Fruit fly (Drosophila melanogaster) whole organism, embryonic: ENCODE results near the gene CG32686.

Experiments used
- Abd-B ChIP-seq: fragments of 200-800 bp; sonication (Bioruptor generic); optimal IDR thresholded peaks from 2 replicates; lab custom pipeline; 2018; ENCODE audit warnings: missing biosample characterization, mild to moderate bottlenecking, missing genetic modification characterization, moderate library complexity
- BEAF-32 ChIP-seq: fragments of 200-800 bp; sonication (Bioruptor generic); optimal IDR thresholded peaks from 3 replicates; lab custom pipeline; 2017; ENCODE audit warnings: missing biosample characterization, missing genetic modification characterization, mild to moderate bottlenecking, moderate library complexity, missing genetic modification reagents
- CG1233 ChIP-seq: fragments of 200-800 bp; sonication (Bioruptor generic); optimal IDR thresholded peaks from 4 replicates; lab custom pipeline; 2018; ENCODE audit warnings: missing biosample characterization, mild to moderate bottlenecking, missing genetic modification characterization
- CG13287 ChIP-seq: fragments of 200-800 bp; sonication (Bioruptor generic); IDR thresholded peaks from 2 replicates; pipeline ENCODE4 v1.3.6; 2022; ENCODE audit warnings: missing biosample characterization, missing genetic modification characterization; ENCODE audit not compliant: partially characterized antibody
- CG14860 ChIP-seq: fragments of 200-800 bp; sonication (Bioruptor generic); IDR thresholded peaks from 3 replicates; pipeline ENCODE4 v1.3.6; 2022; ENCODE audit warnings: missing biosample characterization, missing genetic modification characterization; ENCODE audit not compliant: partially characterized antibody
- CG1529 ChIP-seq: fragments of 200-800 bp; sonication (Bioruptor generic); optimal IDR thresholded peaks from 3 replicates; lab custom pipeline; 2018; ENCODE audit warnings: missing biosample characterization, missing genetic modification characterization
- CG16813 ChIP-seq: fragments of 200-800 bp; sonication (Bioruptor generic); IDR thresholded peaks from 3 replicates; pipeline ENCODE4 v1.3.6; 2022; ENCODE audit warnings: missing biosample characterization, missing genetic modification characterization; ENCODE audit not compliant: partially characterized antibody
- CG16863 ChIP-seq: fragments of 200-800 bp; sonication (Bioruptor generic); optimal IDR thresholded peaks from 3 replicates; lab custom pipeline; 2016; ENCODE audit warnings: missing biosample characterization, missing genetic modification characterization
- CG17186 ChIP-seq: fragments of 200-800 bp; sonication (Bioruptor generic); optimal IDR thresholded peaks from 3 replicates; lab custom pipeline; 2017; ENCODE audit warnings: missing biosample characterization, missing genetic modification reagents, missing genetic modification characterization
- CG31388 ChIP-seq: fragments of 200-800 bp; sonication (Bioruptor generic); optimal IDR thresholded peaks from 2 replicates; lab custom pipeline; 2016; ENCODE audit warnings: missing biosample characterization, missing genetic modification characterization
- CG32532 ChIP-seq: fragments of 200-800 bp; sonication (Bioruptor generic); IDR thresholded peaks from 2 replicates; pipeline ENCODE4 v1.3.6; 2022; ENCODE audit warnings: missing biosample characterization, missing genetic modification characterization
- CG32767 ChIP-seq: fragments of 200-800 bp; sonication (Bioruptor generic); IDR thresholded peaks from 2 replicates; pipeline ENCODE4 v1.3.6; 2022; ENCODE audit warnings: missing biosample characterization, missing genetic modification characterization
- CG5953 ChIP-seq: fragments of 200-800 bp; sonication (Bioruptor generic); IDR thresholded peaks from 2 replicates; pipeline ENCODE4 v1.3.6; 2022; ENCODE audit warnings: missing biosample characterization, missing genetic modification characterization
- CG7928 ChIP-seq: fragments of 200-800 bp; sonication (Bioruptor generic); optimal IDR thresholded peaks from 2 replicates; lab custom pipeline; 2017; ENCODE audit warnings: missing biosample characterization, mild to moderate bottlenecking, missing genetic modification characterization
- CG7987 ChIP-seq: fragments of 200-800 bp; sonication (Bioruptor generic); optimal IDR thresholded peaks from 2 replicates; lab custom pipeline; 2018; ENCODE audit warnings: missing biosample characterization, mild to moderate bottlenecking, missing genetic modification characterization, moderate library complexity
- CG8944 ChIP-seq: fragments of 200-800 bp; sonication (Bioruptor generic); optimal IDR thresholded peaks from 3 replicates; lab custom pipeline; 2016; ENCODE audit warnings: missing biosample characterization, missing genetic modification characterization
- CG9215 ChIP-seq: fragments of 200-800 bp; sonication (Bioruptor generic); IDR thresholded peaks from 2 replicates; pipeline ENCODE4 v1.3.6; 2022; ENCODE audit warnings: missing biosample characterization, missing genetic modification characterization
- CHES-1-like ChIP-seq: fragments of 200-800 bp; sonication (Bioruptor generic); optimal IDR thresholded peaks from 2 replicates; lab custom pipeline; 2016; ENCODE audit warnings: missing biosample characterization, missing genetic modification characterization
- CkIIα-i1 ChIP-seq: fragments of 200-800 bp; sonication (Bioruptor generic); IDR thresholded peaks from 2 replicates; pipeline ENCODE4 v1.3.6; 2022; ENCODE audit warnings: missing biosample characterization, missing genetic modification characterization
- Doc3 ChIP-seq: fragments of 200-800 bp; sonication (Bioruptor generic); IDR thresholded peaks from 3 replicates; pipeline ENCODE4 v1.3.6; 2022; ENCODE audit warnings: missing biosample characterization, missing genetic modification characterization; ENCODE audit not compliant: partially characterized antibody
- Lpt ChIP-seq: fragments of >200 bp; optimal IDR thresholded peaks from 2 replicates; lab custom pipeline; 2018; ENCODE audit warnings: missing biosample characterization, missing genetic modification characterization
- MTF-1 ChIP-seq: fragments of 200-800 bp; sonication (Bioruptor generic); optimal IDR thresholded peaks from 2 replicates; lab custom pipeline; 2018; ENCODE audit warnings: missing biosample characterization, mild to moderate bottlenecking, missing genetic modification characterization, borderline replicate concordance
- Mad ChIP-seq: fragments of 200-800 bp; sonication (Bioruptor generic); optimal IDR thresholded peaks from 2 replicates; lab custom pipeline; 2016; ENCODE audit warnings: missing biosample characterization, missing genetic modification characterization
- Max ChIP-seq: fragments of 200-800 bp; sonication (Bioruptor generic); optimal IDR thresholded peaks from 2 replicates; lab custom pipeline; 2016; ENCODE audit warnings: missing biosample characterization, mild to moderate bottlenecking, missing genetic modification characterization
- Myb ChIP-seq: fragments of 200-800 bp; sonication (Bioruptor generic); optimal IDR thresholded peaks from 2 replicates; lab custom pipeline; 2016; ENCODE audit warnings: missing biosample characterization, missing genetic modification characterization
- NK7.1 ChIP-seq: fragments of 200-800 bp; sonication (Bioruptor generic); optimal IDR thresholded peaks from 3 replicates; lab custom pipeline; 2016; ENCODE audit warnings: missing biosample characterization, missing genetic modification characterization
- Scr ChIP-seq: fragments of 200-800 bp; sonication (Bioruptor generic); IDR thresholded peaks from 2 replicates; pipeline ENCODE4 v1.3.6; 2022; ENCODE audit warnings: missing biosample characterization, missing genetic modification characterization; ENCODE audit not compliant: partially characterized antibody
- YL-1 ChIP-seq: fragments of 200-800 bp; sonication (Bioruptor generic); optimal IDR thresholded peaks from 3 replicates; lab custom pipeline; 2017; ENCODE audit warnings: missing biosample characterization, mild to moderate bottlenecking, missing genetic modification characterization
- bowl ChIP-seq: fragments of 200-800 bp; sonication (Bioruptor generic); IDR thresholded peaks from 2 replicates; pipeline ENCODE4 v1.3.6; 2022; ENCODE audit warnings: missing biosample characterization, missing genetic modification characterization
- chinmo ChIP-seq: fragments of 200-800 bp; sonication (Bioruptor generic); IDR thresholded peaks from 4 replicates; pipeline ENCODE4 v1.3.6; 2022; ENCODE audit warnings: missing biosample characterization, missing genetic modification characterization; ENCODE audit not compliant: partially characterized antibody
- crp ChIP-seq, 2 experiments: fragments of 200-800 bp; sonication (Bioruptor generic); optimal IDR thresholded peaks; 2 replicates in 1 of 2; 3 replicates in 1 of 2; lab custom pipeline; 2017; ENCODE audit warnings: missing biosample characterization in 2 of 2, missing genetic modification characterization in 2 of 2, mild to moderate bottlenecking in 1 of 2, moderate library complexity in 1 of 2
- cwo ChIP-seq: fragments of 200-800 bp; sonication (Bioruptor generic); optimal IDR thresholded peaks from 3 replicates; lab custom pipeline; 2017; ENCODE audit warnings: missing biosample characterization, missing genetic modification characterization, mild to moderate bottlenecking, moderate library complexity, missing genetic modification reagents
- dan ChIP-seq: fragments of 200-800 bp; sonication (Bioruptor generic); IDR thresholded peaks from 2 replicates; pipeline ENCODE4 v1.3.6; 2022; ENCODE audit warnings: missing biosample characterization, missing genetic modification characterization
- fd64A ChIP-seq: fragments of 200-800 bp; sonication (Bioruptor generic); optimal IDR thresholded peaks from 3 replicates; lab custom pipeline; 2018; ENCODE audit warnings: missing biosample characterization, mild to moderate bottlenecking, missing genetic modification characterization
- hb ChIP-seq: fragments of 200-800 bp; sonication (Bioruptor generic); IDR thresholded peaks from 3 replicates; pipeline ENCODE4 v1.3.6; 2022; ENCODE audit warnings: missing biosample characterization, missing genetic modification characterization; ENCODE audit not compliant: partially characterized antibody
- ken ChIP-seq: fragments of 200-800 bp; sonication (Bioruptor generic); IDR thresholded peaks from 3 replicates; pipeline ENCODE4 v1.3.6; 2022; ENCODE audit warnings: missing biosample characterization, missing genetic modification characterization
- nerfin-1 ChIP-seq: fragments of 200-800 bp; sonication (Bioruptor generic); optimal IDR thresholded peaks from 3 replicates; lab custom pipeline; 2019; ENCODE audit warnings: missing biosample characterization, mild to moderate bottlenecking, missing genetic modification characterization, moderate library complexity
- nerfin-2 ChIP-seq: fragments of 200-800 bp; sonication (Bioruptor generic); IDR thresholded peaks from 2 replicates; pipeline ENCODE4 v1.3.6; 2022; ENCODE audit warnings: missing biosample characterization, missing genetic modification characterization; ENCODE audit not compliant: partially characterized antibody
- nom ChIP-seq: fragments of 200-800 bp; sonication (Bioruptor generic); optimal IDR thresholded peaks from 2 replicates; lab custom pipeline; 2017; ENCODE audit warnings: missing biosample characterization, missing genetic modification characterization, mild to moderate bottlenecking, moderate library complexity, missing genetic modification reagents
- oc ChIP-seq: fragments of 200-800 bp; sonication (Bioruptor generic); optimal IDR thresholded peaks from 2 replicates; lab custom pipeline; 2018; ENCODE audit warnings: missing biosample characterization, mild to moderate bottlenecking, missing genetic modification characterization, moderate library complexity
- otp ChIP-seq: fragments of 200-800 bp; sonication (Bioruptor generic); IDR thresholded peaks from 3 replicates; pipeline ENCODE4, ENCODE4 v1.3.6; 2022; ENCODE audit warnings: missing biosample characterization, missing genetic modification characterization
- pita ChIP-seq: fragments of 200-800 bp; sonication (Bioruptor generic); optimal IDR thresholded peaks from 2 replicates; lab custom pipeline; 2017; ENCODE audit warnings: missing biosample characterization, mild to moderate bottlenecking, missing genetic modification characterization
- psq ChIP-seq: fragments of 200-800 bp; sonication (Bioruptor generic); optimal IDR thresholded peaks from 2 replicates; lab custom pipeline; 2017; ENCODE audit warnings: missing biosample characterization, missing genetic modification characterization
- shn ChIP-seq: fragments of 200-800 bp; sonication (Bioruptor generic); optimal IDR thresholded peaks from 3 replicates; lab custom pipeline; 2016; ENCODE audit warnings: missing biosample characterization, missing genetic modification characterization
- so ChIP-seq: fragments of 200-800 bp; sonication (Bioruptor generic); IDR thresholded peaks from 3 replicates; pipeline ENCODE4 v1.3.6; 2022; ENCODE audit warnings: missing biosample characterization, missing genetic modification characterization
- tgo ChIP-seq: fragments of 200-800 bp; sonication (Bioruptor generic); IDR thresholded peaks from 3 replicates; pipeline ENCODE4 v1.3.6; 2022; ENCODE audit warnings: missing biosample characterization, missing genetic modification characterization
- unpg ChIP-seq: fragments of 200-800 bp; sonication (Bioruptor generic); optimal IDR thresholded peaks from 3 replicates; lab custom pipeline; 2018; ENCODE audit warnings: missing biosample characterization, mild to moderate bottlenecking, missing genetic modification characterization, moderate library complexity
- zen2 ChIP-seq: fragments of 200-800 bp; sonication (Bioruptor generic); IDR thresholded peaks from 3 replicates; pipeline ENCODE4 v1.3.6; 2022; ENCODE audit warnings: missing biosample characterization, missing genetic modification characterization; ENCODE audit not compliant: partially characterized antibody

CG32686 gene

dm6 chrX:10385757-10386156 is 10.6 kb upstream of the CG32686 start, which contains the start of the genes Psf3 and flw (continued):
- TF ChIP-seq NK7.1 (GFP tag; lab: Kevin White, UChicago) (no peak), YL-1 (GFP tag; lab: Kevin White, UChicago) (peak; percentile 18), chinmo (GFP tag; lab: Robert Waterston, UW) (0 out of 4 replicates have a peak, but pooled peaks have one; percentile 57), pita (GFP tag; lab: Kevin White, UChicago) (no peak), Mad (GFP tag; lab: Kevin White, UChicago) (no peak), shn (GFP tag; lab: Kevin White, UChicago) (no peak), MTF-1 (GFP tag; lab: Kevin White, UChicago) (no peak), tgo (no peak), Lpt (GFP tag; lab: Kevin White, UChicago) (no peak), CG13287 (GFP tag; lab: Robert Waterston, UW) (peak; percentile 68), so (GFP tag; lab: Robert Waterston, UW) (no peak), otp (GFP tag; lab: Robert Waterston, UW) (no peak), CG1529 (GFP tag; lab: Kevin White, UChicago) (no peak), CG1233 (GFP tag; lab: Kevin White, UChicago) (no peak), CHES-1-like (no peak), CG9215 (GFP tag; lab: Robert Waterston, UW) (no peak), Max (GFP tag; lab: Kevin White, UChicago) (no peak), bowl (GFP tag; lab: Robert Waterston, UW) (no peak), fd64A (GFP tag; lab: Kevin White, UChicago) (no peak), CG32767 (GFP tag; lab: Robert Waterston, UW) (0 out of 2 replicates have a peak, but pooled peaks have one; percentile 25), dan (GFP tag; lab: Robert Waterston, UW) (no peak)
- TF ChIP-seq, all 482 proteins: peak for 112

dm6 chrX:10384947-10385346 is 9.8 kb upstream of the CG32686 start:
- TF ChIP-seq CG16813 (GFP tag; lab: Robert Waterston, UW) (peak; percentile 56), CG7928 (no peak), Abd-B (GFP tag; lab: Kevin White, UChicago) (no peak), CG13287 (GFP tag; lab: Robert Waterston, UW) (peak; percentile 75), CG7987 (GFP tag; lab: Kevin White, UChicago) (no peak), BEAF-32 (peak; percentile 39), CG32532 (GFP tag; lab: Robert Waterston, UW) (no peak), crp (GFP tag; optimal IDR thresholded peaks at IDR 0.05; lab: Kevin White, UChicago) (peak in 1 of 2 experiments; percentile 82), CG31388 (GFP tag; lab: Kevin White, UChicago) (no peak), CkIIα-i1 (no peak), CG17186 (GFP tag; lab: Kevin White, UChicago) (no peak), nom (GFP tag; lab: Kevin White, UChicago) (no peak), oc (tag; lab: Kevin White, UChicago) (no peak), Scr (peak; percentile 63), CG1529 (GFP tag; lab: Kevin White, UChicago) (no peak), unpg (GFP tag; lab: Kevin White, UChicago) (no peak), nerfin-2 (GFP tag; lab: Robert Waterston, UW) (peak; percentile 60), CG14860 (GFP tag; lab: Robert Waterston, UW) (peak; percentile 68), chinmo (GFP tag; lab: Robert Waterston, UW) (peak; percentile 95), nerfin-1 (tag; lab: Kevin White, UChicago) (peak; percentile 66), CG8944 (no peak), hb (peak; percentile 77), psq (GFP tag; lab: Kevin White, UChicago) (no peak), cwo (GFP tag; lab: Kevin White, UChicago) (no peak), CG5953 (no peak), ken (GFP tag; lab: Robert Waterston, UW) (no peak), Myb (no peak), Doc3 (peak; percentile 49), CG16863 (GFP tag; lab: Kevin White, UChicago) (no peak), zen2 (GFP tag; lab: Robert Waterston, UW) (peak; percentile 72)
